Worm (Caenorhabditis elegans) whole organism, late embryonic: ENCODE data around the gene nuo-5.

ENCODE experiments used
- C08G9.2 ChIP-seq: sonication (generic microtip); optimal IDR thresholded peaks from 2 replicates; lab custom pipeline; 2016; ENCODE audit warnings: mild to moderate bottlenecking, missing genetic modification characterization, moderate library complexity, missing compliant biosample characterization
- K02D7.2 ChIP-seq: sonication (generic microtip); optimal IDR thresholded peaks from 2 replicates; lab custom pipeline; 2017; ENCODE audit warnings: mild to moderate bottlenecking, missing genetic modification characterization, missing compliant biosample characterization
- K09A11.1 ChIP-seq: sonication (generic microtip); optimal IDR thresholded peaks from 2 replicates; lab custom pipeline; 2017; ENCODE audit warnings: antibody characterized with exemption, mild to moderate bottlenecking, missing genetic modification characterization, missing compliant biosample characterization; ENCODE audit not compliant: insufficient read depth
- ahr-1 ChIP-seq: sonication (generic microtip); optimal IDR thresholded peaks from 2 replicates; lab custom pipeline; 2016; ENCODE audit warnings: missing genetic modification characterization, missing compliant biosample characterization
- ama-1 ChIP-seq: fragments of 150-350 bp; optimal IDR thresholded peaks from 2 replicates; lab custom pipeline; 2014
- ceh-14 ChIP-seq: sonication (generic microtip); optimal IDR thresholded peaks from 2 replicates; lab custom pipeline; 2016; ENCODE audit warnings: missing genotype, missing genetic modification characterization, missing compliant biosample characterization
- ceh-18 ChIP-seq: sonication (generic microtip); optimal IDR thresholded peaks from 2 replicates; lab custom pipeline; 2016; ENCODE audit warnings: missing genetic modification characterization, missing compliant biosample characterization
- ceh-19 ChIP-seq: fragments of 200-800 bp; sonication (Bioruptor generic); optimal IDR thresholded peaks from 2 replicates; lab custom pipeline; 2018; ENCODE audit warnings: mild to moderate bottlenecking, missing genetic modification characterization, missing compliant biosample characterization
- ceh-2 ChIP-seq: sonication (generic microtip); optimal IDR thresholded peaks from 2 replicates; lab custom pipeline; 2016; ENCODE audit warnings: missing genotype, missing genetic modification characterization, missing compliant biosample characterization
- ceh-22 ChIP-seq: sonication (generic microtip); optimal IDR thresholded peaks from 2 replicates; lab custom pipeline; 2017; ENCODE audit warnings: missing biosample characterization, missing genetic modification characterization
- ceh-30 ChIP-seq: fragments of 150-350 bp; optimal IDR thresholded peaks from 2 replicates; lab custom pipeline; 2014; ENCODE audit warnings: missing biosample characterization, missing genetic modification characterization
- ceh-34 ChIP-seq: sonication (generic microtip); optimal IDR thresholded peaks from 2 replicates; lab custom pipeline; 2016; ENCODE audit warnings: mild to moderate bottlenecking, missing genetic modification characterization, missing compliant biosample characterization
- elt-2 ChIP-seq: sonication (generic microtip); optimal IDR thresholded peaks from 2 replicates; lab custom pipeline; 2016; ENCODE audit warnings: missing genetic modification reagents, missing genetic modification characterization, missing compliant biosample characterization
- elt-4 ChIP-seq: sonication (generic microtip); optimal IDR thresholded peaks from 2 replicates; lab custom pipeline; 2016; ENCODE audit warnings: missing genetic modification characterization, missing compliant biosample characterization
- ets-4 ChIP-seq: sonication (generic microtip); optimal IDR thresholded peaks from 2 replicates; lab custom pipeline; 2016; ENCODE audit warnings: missing genetic modification characterization, missing compliant biosample characterization
- fkh-10 ChIP-seq: fragments of 150-350 bp; optimal IDR thresholded peaks from 2 replicates; lab custom pipeline; 2014; ENCODE audit warnings: missing biosample characterization, missing genetic modification reagents, missing genetic modification characterization
- hlh-13 ChIP-seq: fragments of 200-800 bp; sonication (Bioruptor generic); optimal IDR thresholded peaks from 2 replicates; lab custom pipeline; 2018; ENCODE audit warnings: mild to moderate bottlenecking, missing genetic modification characterization, missing compliant biosample characterization
- hlh-30 ChIP-seq: sonication (generic microtip); optimal IDR thresholded peaks from 2 replicates; lab custom pipeline; 2017; ENCODE audit warnings: antibody characterized with exemption, missing genetic modification characterization, missing compliant biosample characterization; ENCODE audit not compliant: insufficient read depth
- hlh-6 ChIP-seq: sonication (generic microtip); optimal IDR thresholded peaks from 2 replicates; lab custom pipeline; 2016; ENCODE audit warnings: missing genotype, missing genetic modification characterization, missing compliant biosample characterization
- hlh-8 ChIP-seq: sonication (generic microtip); optimal IDR thresholded peaks from 2 replicates; lab custom pipeline; 2016; ENCODE audit warnings: missing genotype, missing genetic modification characterization, missing compliant biosample characterization
- lin-11 ChIP-seq: fragments of 200-800 bp; sonication (Bioruptor generic); optimal IDR thresholded peaks from 2 replicates; lab custom pipeline; 2018; ENCODE audit warnings: mild to moderate bottlenecking, missing genetic modification characterization, missing compliant biosample characterization
- nfya-1 ChIP-seq: sonication (generic microtip); optimal IDR thresholded peaks from 2 replicates; lab custom pipeline; 2017; ENCODE audit warnings: missing genetic modification characterization, mild to moderate bottlenecking, missing compliant biosample characterization, antibody characterized with exemption, moderate library complexity
- nhr-11 ChIP-seq: fragments of 150-350 bp; optimal IDR thresholded peaks from 2 replicates; lab custom pipeline; 2014; ENCODE audit warnings: missing biosample characterization, missing genetic modification characterization
- npax-4 ChIP-seq: sonication (generic microtip); optimal IDR thresholded peaks from 2 replicates; lab custom pipeline; 2016; ENCODE audit warnings: missing genetic modification characterization, missing compliant biosample characterization
- pag-3 ChIP-seq: sonication (generic microtip); optimal IDR thresholded peaks from 2 replicates; lab custom pipeline; 2016; ENCODE audit warnings: missing compliant biosample characterization, missing genetic modification characterization, borderline replicate concordance
- pat-9 ChIP-seq: fragments of 200-800 bp; sonication (Bioruptor generic); optimal IDR thresholded peaks from 2 replicates; lab custom pipeline; 2018; ENCODE audit warnings: mild to moderate bottlenecking, missing genetic modification characterization, moderate library complexity, missing compliant biosample characterization
- pax-1 ChIP-seq: fragments of 150-350 bp; optimal IDR thresholded peaks from 2 replicates; lab custom pipeline; 2014; ENCODE audit warnings: missing biosample characterization, missing genetic modification characterization
- pha-4 ChIP-seq: fragments of 150-350 bp; optimal IDR thresholded peaks from 2 replicates; lab custom pipeline; 2018; ENCODE audit warnings: missing biosample characterization, missing genetic modification reagents, missing genetic modification characterization
- pqm-1 ChIP-seq: sonication (generic microtip); optimal IDR thresholded peaks from 2 replicates; lab custom pipeline; 2016; ENCODE audit warnings: missing genetic modification characterization, missing compliant biosample characterization
- rnt-1 ChIP-seq: sonication (generic microtip); optimal IDR thresholded peaks from 2 replicates; lab custom pipeline; 2016; ENCODE audit warnings: missing genetic modification characterization, missing compliant biosample characterization
- sdc-2 ChIP-seq: sonication (generic microtip); optimal IDR thresholded peaks from 2 replicates; lab custom pipeline; 2016; ENCODE audit warnings: missing genotype, missing genetic modification characterization, missing compliant biosample characterization
- sox-2 ChIP-seq: fragments of 200-800 bp; sonication (Bioruptor generic); IDR thresholded peaks from 2 replicates; pipeline ENCODE4 v1.3.6; 2022; ENCODE audit warnings: missing genetic modification reagents, missing genetic modification characterization, missing compliant biosample characterization
- sox-4 ChIP-seq: sonication (generic microtip); optimal IDR thresholded peaks from 2 replicates; lab custom pipeline; 2017; ENCODE audit warnings: mild to moderate bottlenecking, missing genetic modification characterization, inconsistent platforms, missing compliant biosample characterization
- syd-9 ChIP-seq: sonication (generic microtip); optimal IDR thresholded peaks from 2 replicates; lab custom pipeline; 2016; ENCODE audit warnings: mild to moderate bottlenecking, missing genetic modification characterization, moderate library complexity, missing compliant biosample characterization
- tbx-2 ChIP-seq: sonication (generic microtip); optimal IDR thresholded peaks from 2 replicates; lab custom pipeline; 2016; ENCODE audit warnings: missing genetic modification characterization, missing compliant biosample characterization
- unc-86 ChIP-seq: sonication (generic microtip); optimal IDR thresholded peaks from 2 replicates; lab custom pipeline; 2016; ENCODE audit warnings: missing genetic modification characterization, missing compliant biosample characterization
- zip-5 ChIP-seq: sonication (generic microtip); optimal IDR thresholded peaks from 2 replicates; lab custom pipeline; 2016; ENCODE audit warnings: missing genetic modification characterization, missing compliant biosample characterization

The nuo-5 gene

DNA sequence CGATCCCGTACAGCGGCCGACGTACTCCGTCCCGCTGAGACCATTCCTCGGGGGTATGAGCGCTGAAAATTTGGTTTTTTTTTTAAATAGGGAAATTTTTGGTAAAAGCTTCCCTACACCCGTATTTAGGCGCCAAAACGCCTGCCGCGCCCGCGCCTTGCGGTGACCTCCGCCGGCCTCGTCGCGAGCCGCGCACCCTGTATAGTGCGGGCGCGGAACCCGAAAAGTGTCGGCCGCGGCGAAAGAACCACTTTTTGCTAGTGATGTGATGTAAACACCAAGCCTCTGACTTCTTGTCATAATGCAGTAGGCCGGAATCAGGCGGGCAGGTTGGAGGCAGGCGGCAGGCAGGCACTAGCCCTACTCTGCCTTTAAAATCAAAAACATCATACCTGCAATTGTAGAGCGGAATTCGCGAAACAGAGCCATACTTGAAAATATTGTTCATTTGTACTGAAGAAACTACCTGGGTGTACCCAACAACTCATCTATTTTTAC lies 20.0 kb downstream of the nuo-5 start, which contains the start of gene srt-29:
Gene srt-29 (minus strand): TSS at position 448 of the 498 bp plus-strand sequence.
- TF ChIP-seq elt-2 (tag; lab: Kevin White, UChicago) (no peak), C08G9.2 (tag; lab: Kevin White, UChicago) (peak; percentile 7)

ce11 chrV:2720763-2721162 lies 22.0 kb downstream of the nuo-5 start, which contains the start of gene srt-27:
srt-27 (minus strand) TSS chrV:2720863.
- no peak for TF ChIP-seq pha-4 (tag; lab: Kevin White, UChicago)
- no peak for TF ChIP-seq pag-3 (tag; lab: Kevin White, UChicago)

DNA sequence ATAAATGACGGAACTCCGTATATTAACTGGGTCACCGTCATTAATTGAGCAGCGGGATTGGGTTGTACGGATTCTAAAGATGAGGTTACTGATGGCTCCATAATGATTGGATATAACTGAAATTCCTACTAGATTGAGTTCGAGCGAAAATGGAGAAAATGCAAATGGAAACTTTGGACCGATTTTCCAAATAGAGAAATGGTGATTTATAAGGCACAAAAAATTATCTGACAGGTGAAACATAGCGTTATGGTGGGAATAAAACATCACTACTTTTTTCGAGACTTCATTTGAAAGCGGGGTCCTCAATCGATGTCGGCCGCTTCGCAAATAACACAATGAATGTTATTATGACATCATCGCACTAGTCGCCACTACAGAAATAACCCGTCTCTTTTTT lies 23.8 kb downstream of the nuo-5 start, which contains the start of gene srg-60:
Gene srg-60 (minus strand): TSS at position 101 of the 400 bp plus-strand sequence.
- TF ChIP-seq pqm-1 (no peak), npax-4 (no peak), fkh-10 (GFP tag; lab: Kevin White, UChicago) (no peak), sdc-2 (no peak), pat-9 (tag; lab: Kevin White, UChicago) (no peak), hlh-6 (tag; lab: Kevin White, UChicago) (no peak), hlh-30 (tag; lab: Kevin White, UChicago) (no peak), zip-5 (tag; lab: Kevin White, UChicago) (no peak), nhr-11 (tag; lab: Kevin White, UChicago) (no peak), ama-1 (no peak), ceh-34 (tag; lab: Kevin White, UChicago) (no peak), rnt-1 (tag; lab: Kevin White, UChicago) (no peak), syd-9 (tag; lab: Kevin White, UChicago) (no peak), nfya-1 (no peak)

DNA sequence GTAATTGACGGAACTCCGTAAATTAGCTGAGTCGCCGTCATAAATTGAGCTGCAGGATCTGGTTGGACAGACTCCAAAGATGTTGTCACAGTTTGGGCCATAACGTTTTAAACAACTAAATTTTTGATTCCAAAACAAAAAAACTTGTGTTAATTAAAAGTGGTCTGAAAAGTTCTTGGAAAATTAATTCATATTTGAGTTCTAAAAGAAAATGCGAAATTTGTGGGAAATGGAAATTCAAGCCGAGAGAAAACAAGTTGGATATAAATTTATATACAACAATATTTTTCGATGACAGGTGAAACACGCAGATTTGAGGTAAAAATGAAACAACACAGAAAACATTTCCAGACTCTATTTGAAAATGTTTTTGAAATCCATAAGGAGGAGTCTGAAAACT lies 26.5 kb downstream of the nuo-5 start, which contains the start of gene srg-59:
Gene srg-59 (minus strand): TSS at position 101 of the 400 bp plus-strand sequence.
- TF ChIP-seq hlh-13 (no peak), pat-9 (tag; lab: Kevin White, UChicago) (no peak), lin-11 (tag; lab: Kevin White, UChicago) (no peak), ceh-2 (no peak), ets-4 (tag; lab: Kevin White, UChicago) (no peak), unc-86 (tag; lab: Kevin White, UChicago) (no peak), ceh-30 (tag; lab: Kevin White, UChicago) (no peak), K09A11.1 (tag; lab: Kevin White, UChicago) (no peak), nfya-1 (no peak), ceh-19 (GFP tag; lab: Kevin White, UChicago) (no peak), zip-5 (tag; lab: Kevin White, UChicago) (no peak), ceh-14 (tag; lab: Kevin White, UChicago) (no peak), K02D7.2 (tag; lab: Kevin White, UChicago) (no peak)

- TF ChIP-seq sox-2 (GFP tag; lab: Robert Waterston, UW) (no peak), pat-9 (tag; lab: Kevin White, UChicago) (no peak), ceh-18 (tag; lab: Kevin White, UChicago) (no peak), sox-4 (tag; lab: Kevin White, UChicago) (no peak), hlh-8 (tag; lab: Kevin White, UChicago) (no peak), elt-4 (tag; lab: Kevin White, UChicago) (no peak), tbx-2 (tag; lab: Kevin White, UChicago) (no peak), hlh-6 (tag; lab: Kevin White, UChicago) (no peak), pax-1 (tag; lab: Kevin White, UChicago) (no peak), ceh-22 (tag; lab: Kevin White, UChicago) (no peak), sdc-2 (no peak), pqm-1 (no peak), npax-4 (no peak), ahr-1 (tag; lab: Kevin White, UChicago) (no peak), pag-3 (tag; lab: Kevin White, UChicago) (no peak)
Observed at ce11 chrV:2727101-2727500, 28.3 kb downstream of the nuo-5 start, which contains the start of gene str-13. str-13 (minus strand) TSS chrV:2727201.
